Fruit fly (Drosophila melanogaster) whole organism, wandering third instar larva: ENCODE results near the gene noc.

Experiments used
- Dfd ChIP-seq: fragments of >200 bp; optimal IDR thresholded peaks from 2 replicates; lab custom pipeline; 2017; ENCODE audit warnings: missing biosample characterization, missing genetic modification characterization
- HLH106 ChIP-seq: fragments of 200-800 bp; optimal IDR thresholded peaks from 3 replicates; lab custom pipeline; 2019; ENCODE audit warnings: missing biosample characterization, mild to moderate bottlenecking, missing genetic modification characterization, moderate library complexity
- Jra ChIP-seq: sonication (Bioruptor generic); optimal IDR thresholded peaks from 2 replicates; lab custom pipeline; 2016; ENCODE audit warnings: missing biosample characterization, missing genetic modification characterization
- Vsx2 ChIP-seq: fragments of 200-300, 225-300 bp; sonication (Bioruptor generic); optimal IDR thresholded peaks from 2 replicates; lab custom pipeline; 2018; ENCODE audit warnings: missing biosample characterization, missing genetic modification characterization; ENCODE audit not compliant: partially characterized antibody
- br ChIP-seq: fragments of 200-800 bp; sonication (Bioruptor generic); optimal IDR thresholded peaks from 2 replicates; lab custom pipeline; 2016; ENCODE audit warnings: missing biosample characterization, missing genetic modification characterization
- brk ChIP-seq: fragments of 200-800 bp; sonication (Bioruptor generic); optimal IDR thresholded peaks from 2 replicates; lab custom pipeline; 2016; ENCODE audit warnings: missing biosample characterization, mild to moderate bottlenecking, missing genetic modification characterization
- dsf ChIP-seq: sonication (Bioruptor generic); optimal IDR thresholded peaks from 2 replicates; lab custom pipeline; 2016; ENCODE audit warnings: missing biosample characterization, missing genetic modification characterization, borderline replicate concordance
- jim ChIP-seq: fragments of 175-275, 200-325 bp; sonication (Bioruptor generic); optimal IDR thresholded peaks from 2 replicates; lab custom pipeline; 2016; ENCODE audit warnings: missing biosample characterization, mild to moderate bottlenecking, missing genetic modification characterization
- psq ChIP-seq: fragments of 200-800 bp; sonication (Bioruptor generic); optimal IDR thresholded peaks from 3 replicates; lab custom pipeline; 2017; ENCODE audit warnings: missing biosample characterization, mild to moderate bottlenecking, missing genetic modification characterization, moderate library complexity
- sv ChIP-seq: fragments of 200-800 bp; sonication (Bioruptor generic); optimal IDR thresholded peaks from 3 replicates; lab custom pipeline; 2016; ENCODE audit warnings: missing biosample characterization, missing genetic modification characterization
- usp ChIP-seq: fragments of >200 bp; optimal IDR thresholded peaks from 2 replicates; lab custom pipeline; 2017; ENCODE audit warnings: missing biosample characterization, missing genetic modification characterization
- woc ChIP-seq: sonication (Bioruptor generic); optimal IDR thresholded peaks from 2 replicates; lab custom pipeline; 2016; ENCODE audit warnings: missing biosample characterization, mild to moderate bottlenecking, missing genetic modification characterization

DNA sequence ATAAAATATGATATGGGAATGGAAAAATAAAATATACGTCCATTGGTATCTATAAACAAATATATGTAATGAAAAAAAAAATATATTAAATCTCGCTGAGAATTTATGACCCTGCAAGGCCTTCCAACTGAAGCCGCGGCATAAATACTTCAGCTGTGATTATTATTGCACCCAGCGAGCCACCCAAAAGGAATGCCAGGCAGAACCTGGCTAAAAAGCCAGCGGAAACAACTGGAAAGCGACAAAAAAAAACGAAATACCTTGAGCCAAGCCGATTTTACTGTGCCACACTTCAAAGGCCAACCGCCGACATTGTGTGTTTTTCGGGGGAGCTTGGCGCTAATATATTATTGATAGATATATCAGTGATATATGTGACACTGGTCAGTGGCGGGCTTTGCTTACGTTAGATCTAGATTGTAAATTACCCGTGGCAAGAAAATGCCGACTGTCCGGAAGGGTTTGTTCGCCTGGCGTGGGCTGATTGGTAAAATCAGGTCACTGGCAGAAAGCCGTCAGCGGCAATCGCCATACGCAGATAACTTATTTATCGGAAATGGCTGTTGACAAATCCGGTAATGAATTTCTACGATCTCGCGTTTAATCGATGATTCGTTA is 7.9 kb downstream of the noc start:
- no peak for TF ChIP-seq dsf
- no peak for TF ChIP-seq br (GFP tag; lab: Kevin White, UChicago)
- no peak for TF ChIP-seq sv (GFP tag; lab: Kevin White, UChicago)
- no peak for TF ChIP-seq woc (GFP tag; lab: Kevin White, UChicago)
- TF ChIP-seq brk, result no peak
- TF ChIP-seq usp (GFP tag; lab: Kevin White, UChicago), result no peak
- no peak for TF ChIP-seq psq (GFP tag; lab: Kevin White, UChicago)
- no peak for TF ChIP-seq HLH106
- no peak for TF ChIP-seq jim (GFP tag; lab: Kevin White, UChicago)
- no peak for TF ChIP-seq Dfd (GFP tag; lab: Kevin White, UChicago)
- no peak for TF ChIP-seq Vsx2 (GFP tag; lab: Kevin White, UChicago)
- no peak for TF ChIP-seq Jra
